Worm (Caenorhabditis elegans) whole organism, L4/young adult: ENCODE measurements around the gene T02B11.9.

Experiments used
- W03F9.2 ChIP-seq: fragments of 150-350 bp; optimal IDR thresholded peaks from 2 replicates; lab custom pipeline; 2014; ENCODE audit warnings: missing biosample characterization, missing genetic modification characterization
- dao-5 ChIP-seq: sonication (generic microtip); optimal IDR thresholded peaks from 2 replicates; lab custom pipeline; 2016; ENCODE audit warnings: missing genotype, missing genetic modification characterization, moderate library complexity, missing compliant biosample characterization
- him-1 ChIP-seq: sonication (generic microtip); optimal IDR thresholded peaks from 2 replicates; lab custom pipeline; 2016; ENCODE audit warnings: missing genotype, missing genetic modification reagents, missing genetic modification characterization, missing compliant biosample characterization

DNA sequence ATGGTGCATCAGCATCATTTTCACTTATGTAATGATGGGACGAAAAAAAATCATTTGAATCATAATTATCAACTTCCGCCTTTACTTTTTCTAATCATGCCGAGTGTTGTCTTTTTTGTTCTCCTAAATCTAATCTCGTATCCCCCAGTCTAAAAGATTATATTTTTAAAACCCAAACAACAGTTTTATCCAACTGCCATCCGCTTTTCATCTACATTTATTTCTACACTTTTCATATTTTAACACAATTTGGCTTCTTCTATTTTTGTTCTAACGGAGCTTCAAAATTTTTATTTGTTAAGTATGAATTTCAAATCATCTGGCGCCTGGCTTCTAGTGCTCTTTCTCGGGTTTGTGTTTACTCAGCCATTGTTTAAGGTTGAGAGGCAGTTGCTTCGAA is 23.9 kb upstream of the T02B11.9 start, which contains the start of gene K09C6.3:
- TF ChIP-seq him-1 (no peak), W03F9.2 (tag; lab: Kevin White, UChicago) (no peak), dao-5 (tag; lab: Kevin White, UChicago) (no peak)
